Fruit fly (Drosophila melanogaster): ENCODE data around the gene CG14073.

Gene CG14073

DNA sequence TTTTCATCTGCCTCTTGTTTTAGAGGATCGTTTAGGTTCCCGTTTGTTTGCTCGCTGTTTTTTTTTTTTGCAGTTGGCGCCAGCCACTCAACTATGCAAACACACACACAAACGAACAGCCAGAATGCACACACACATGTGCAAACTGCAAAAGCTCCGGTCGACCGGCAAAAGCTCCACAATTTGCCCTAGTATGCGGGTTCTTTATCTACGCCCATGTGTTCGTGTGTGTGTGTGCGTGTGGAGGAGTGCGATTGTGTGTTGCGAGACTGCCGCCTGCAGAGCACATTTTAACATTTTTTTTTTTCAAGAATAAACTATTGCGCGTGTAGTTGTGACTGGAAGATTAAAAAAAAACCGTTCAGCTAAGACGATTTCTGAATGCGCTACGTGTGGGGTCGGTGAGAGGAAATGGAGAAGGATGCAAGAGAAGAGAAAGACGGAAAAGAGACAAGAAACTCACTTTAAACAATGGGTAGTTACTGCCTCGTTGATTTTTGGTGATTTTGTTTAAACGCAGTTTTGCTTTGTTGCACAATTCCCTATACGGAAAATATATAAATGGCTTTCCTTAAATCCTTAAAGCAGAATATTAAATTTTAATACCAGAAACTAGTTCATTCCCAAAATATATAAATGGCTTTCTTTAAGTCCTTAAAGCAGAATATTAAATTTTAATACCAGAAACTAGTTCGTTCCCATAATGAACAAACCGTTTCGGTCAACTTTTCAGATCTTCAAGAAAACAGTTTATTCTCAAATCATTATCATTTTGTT, 29.1 kb downstream of the CG14073 start (continued):
- TF ChIP-seq E2f1 (GFP tag; IDR thresholded peaks at IDR 0.05) = peak; percentile 36; the same call in 1 of the 2 replicates
- TF ChIP-seq sqz (GFP tag; optimal IDR thresholded peaks at IDR 0.05) = peak; percentile 93
- TF ChIP-seq CoRest (tag; optimal IDR thresholded peaks at IDR 0.05) = peak; percentile 60
- no peak for TF ChIP-seq emc (GFP tag; optimal IDR thresholded peaks at IDR 0.05)
- peak; percentile 31; the same call in 1 of the 2 replicates for TF ChIP-seq crol (GFP tag; IDR thresholded peaks at IDR 0.05)
- no peak for TF ChIP-seq cad (GFP tag; optimal IDR thresholded peaks at IDR 0.05)
- TF ChIP-seq H2.0 (GFP tag; IDR thresholded peaks at IDR 0.05) = 0 out of 2 replicates have a peak, but pooled peaks have one; percentile 4
- TF ChIP-seq CG14014 (GFP tag; IDR thresholded peaks at IDR 0.05) = peak; percentile 54; the same call in 1 of the 2 replicates
- no peak for TF ChIP-seq knrl (GFP tag; IDR thresholded peaks at IDR 0.05; ENCODE audit: partially characterized antibody)
- TF ChIP-seq CG7357 (GFP tag; IDR thresholded peaks at IDR 0.05) = 0 out of 3 replicates have a peak, but pooled peaks have one; percentile 25
- no peak for TF ChIP-seq Dfd (GFP tag; optimal IDR thresholded peaks at IDR 0.05)
- peak; percentile 19 for TF ChIP-seq CG5180 (GFP tag; optimal IDR thresholded peaks at IDR 0.05)
- no peak for TF ChIP-seq CG9932 (GFP tag; IDR thresholded peaks at IDR 0.05)
- no peak for TF ChIP-seq crp (GFP tag; optimal IDR thresholded peaks at IDR 0.05)
- TF ChIP-seq CG32767 (GFP tag; IDR thresholded peaks at IDR 0.05) = no peak
- TF ChIP-seq odd (GFP tag; optimal IDR thresholded peaks at IDR 0.05) = no peak
- TF ChIP-seq ATbp (GFP tag; optimal IDR thresholded peaks at IDR 0.05) = no peak
- TF ChIP-seq ase (GFP tag; IDR thresholded peaks at IDR 0.05) = 0 out of 3 replicates have a peak, but pooled peaks have one; percentile 38
- TF ChIP-seq Xrp1 (GFP tag; IDR thresholded peaks at IDR 0.05) = no peak
- 0 out of 3 replicates have a peak, but pooled peaks have one; percentile 43 for TF ChIP-seq CG14050 (GFP tag; IDR thresholded peaks at IDR 0.05)
- no peak for TF ChIP-seq nerfin-1 (tag; optimal IDR thresholded peaks at IDR 0.05)
- TF ChIP-seq NfI (GFP tag; optimal IDR thresholded peaks at IDR 0.05) = peak; percentile 5
- TF ChIP-seq dmrt11E (tag; optimal IDR thresholded peaks at IDR 0.05) = no peak
- no peak for TF ChIP-seq Lhr (GFP tag; optimal IDR thresholded peaks at IDR 0.05)
- no peak for TF ChIP-seq vnd (GFP tag; IDR thresholded peaks at IDR 0.05; ENCODE audit: partially characterized antibody)
- TF ChIP-seq Hr3 (GFP tag; optimal IDR thresholded peaks at IDR 0.05) = peak; percentile 38
- TF ChIP-seq CG1233 (GFP tag; optimal IDR thresholded peaks at IDR 0.05) = peak; percentile 41
- peak; percentile 18 for TF ChIP-seq fu2 (GFP tag; optimal IDR thresholded peaks at IDR 0.05)
- no peak for TF ChIP-seq pita (GFP tag; optimal IDR thresholded peaks at IDR 0.05)
- no peak for TF ChIP-seq Elba2 (GFP tag; optimal IDR thresholded peaks at IDR 0.05)
- TF ChIP-seq Oli (tag; optimal IDR thresholded peaks at IDR 0.05) = peak; percentile 55
- no peak for TF ChIP-seq CG18599 (GFP tag; optimal IDR thresholded peaks at IDR 0.05)
- no peak for TF ChIP-seq MBD-R2 (GFP tag; IDR thresholded peaks at IDR 0.05)
- TF ChIP-seq HHEX (GFP tag; optimal IDR thresholded peaks at IDR 0.05) = peak; percentile 28
- no peak for TF ChIP-seq pb (GFP tag; optimal IDR thresholded peaks at IDR 0.05)
- no peak for TF ChIP-seq kni (GFP tag; optimal IDR thresholded peaks at IDR 0.05)
- TF ChIP-seq lmd (GFP tag; IDR thresholded peaks at IDR 0.05) = peak; percentile 31; the same call in 1 of the 2 replicates
- no peak for TF ChIP-seq CG1832 (GFP tag; optimal IDR thresholded peaks at IDR 0.05)
- peak; percentile 61 for TF ChIP-seq CG2120 (GFP tag; optimal IDR thresholded peaks at IDR 0.05)
- peak; percentile 45 for TF ChIP-seq zfh2 (GFP tag; optimal IDR thresholded peaks at IDR 0.05)
- peak; percentile 38 for TF ChIP-seq Deaf1 (tag; optimal IDR thresholded peaks at IDR 0.05)
- peak; percentile 50 for TF ChIP-seq ind (GFP tag; optimal IDR thresholded peaks at IDR 0.05)
- peak; percentile 4 for TF ChIP-seq Myb (GFP tag; optimal IDR thresholded peaks at IDR 0.05)
- peak; percentile 32 for TF ChIP-seq Asciz (GFP tag; optimal IDR thresholded peaks at IDR 0.05)
- no peak for TF ChIP-seq inv (GFP tag; IDR thresholded peaks at IDR 0.05; ENCODE audit: partially characterized antibody)
- peak; percentile 26; the same call in 1 of the 2 replicates for TF ChIP-seq CG3847 (GFP tag; IDR thresholded peaks at IDR 0.05)
- no peak for TF ChIP-seq CG2889 (GFP tag; IDR thresholded peaks at IDR 0.05)
- peak; percentile 87 for TF ChIP-seq ftz-f1 (GFP tag; optimal IDR thresholded peaks at IDR 0.05)
- TF ChIP-seq NC2β (GFP tag; optimal IDR thresholded peaks at IDR 0.05) = no peak

All from whole organism, embryonic.